Worm (Caenorhabditis elegans) whole organism, midembryonic: ENCODE data around the gene C27F2.9.

Experiments
- cog-1 ChIP-seq: sonication (generic microtip); optimal IDR thresholded peaks from 2 replicates; lab custom pipeline; 2016; ENCODE audit warnings: missing genetic modification characterization, missing compliant biosample characterization
- flt-1 ChIP-seq: fragments of 200-800 bp; sonication (Bioruptor generic); IDR thresholded peaks from 2 replicates; pipeline ENCODE4 v1.3.6; 2022; ENCODE audit warnings: missing genetic modification characterization, missing compliant biosample characterization
- med-1 ChIP-seq: sonication (generic microtip); optimal IDR thresholded peaks from 2 replicates; lab custom pipeline; 2017; ENCODE audit warnings: missing genetic modification characterization, mild to moderate bottlenecking, missing compliant biosample characterization, antibody characterized with exemption, missing genetic modification reagents; ENCODE audit not compliant: insufficient read depth
- ref-1 ChIP-seq: fragments of 200-800 bp; sonication (Bioruptor generic); conservative IDR thresholded peaks from 2 replicates; pipeline ENCODE4 v1.3.6; 2022; ENCODE audit warnings: missing genetic modification reagents, missing genetic modification characterization, missing compliant biosample characterization
- tab-1 ChIP-seq: fragments of 200-800 bp; sonication (Bioruptor generic); IDR thresholded peaks from 2 replicates; pipeline ENCODE4 v1.3.6; 2022; ENCODE audit warnings: missing genetic modification characterization, missing compliant biosample characterization
- ztf-29 ChIP-seq: fragments of 200-800 bp; sonication (Bioruptor generic); IDR thresholded peaks from 2 replicates; pipeline ENCODE4 v1.3.6; 2022; ENCODE audit warnings: missing genetic modification reagents, missing genetic modification characterization, missing compliant biosample characterization

C27F2.9 gene

DNA sequence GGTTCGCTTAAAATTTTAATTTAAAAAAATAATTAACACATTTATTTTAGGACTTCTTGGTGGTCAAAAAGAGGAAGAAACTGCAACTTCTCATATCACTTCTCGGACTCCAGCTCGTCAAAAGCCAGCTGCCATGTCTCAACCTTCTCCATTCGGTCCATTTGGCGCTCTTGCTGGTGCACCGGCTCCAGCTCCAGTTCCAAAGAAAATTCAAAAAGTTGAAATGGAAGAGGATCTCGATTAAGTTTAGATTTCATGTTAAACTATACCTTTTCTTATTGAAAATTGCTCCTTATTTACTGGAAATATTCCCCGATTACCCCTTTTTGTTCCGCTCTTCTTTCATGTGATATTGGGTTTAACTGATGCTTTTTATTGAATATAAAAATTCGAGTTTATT, 49.1 kb downstream of the C27F2.9 start:
- TF ChIP-seq cog-1 (tag; lab: Kevin White, UChicago) (no peak), flt-1 (GFP tag; lab: Robert Waterston, UW) (no peak), ref-1 (GFP tag; lab: Robert Waterston, UW) (no peak), tab-1 (GFP tag; lab: Robert Waterston, UW) (no peak)

DNA sequence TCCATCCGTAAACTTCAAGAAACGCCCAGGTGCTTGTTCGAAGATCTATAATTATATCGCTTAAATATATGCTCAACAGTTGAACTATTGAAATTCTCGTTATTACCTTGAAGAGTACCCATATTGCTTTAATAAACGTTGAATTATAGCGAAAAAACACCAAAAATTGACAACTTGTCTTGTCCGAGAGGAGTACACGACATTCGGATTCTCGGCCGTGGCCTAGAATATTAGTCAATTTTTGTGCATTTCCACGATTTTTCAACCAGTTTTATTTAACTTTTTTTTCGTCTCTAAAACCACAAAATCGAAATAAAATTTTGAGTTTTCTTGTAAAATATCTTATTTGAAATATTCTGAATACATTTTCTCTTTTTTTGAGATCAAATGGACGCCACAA, 50.5 kb downstream of the C27F2.9 start, which contains the start of the genes F26F4.9 and cee-1:
Gene F26F4.9, minus strand, starts transcription at position 205 of the 400 bp plus-strand sequence.
Gene cee-1, plus strand, starts transcription at position 383 of the 400 bp plus-strand sequence.
- TF ChIP-seq cog-1 (tag; lab: Kevin White, UChicago) (peak; percentile 36), ztf-29 (GFP tag; lab: Robert Waterston, UW) (no peak), ref-1 (GFP tag; lab: Robert Waterston, UW) (no peak), med-1 (no peak)
